Fruit fly (Drosophila melanogaster) whole organism, embryonic: ENCODE results near the gene ppk20.

ENCODE experiments used
- Adf1 ChIP-seq: fragments of 200-800 bp; sonication (Bioruptor generic); IDR thresholded peaks from 2 replicates; pipeline ENCODE4 v1.3.6; 2022; ENCODE audit warnings: missing biosample characterization, missing genetic modification characterization
- CG10543 ChIP-seq: fragments of 200-800 bp; sonication (Bioruptor generic); optimal IDR thresholded peaks from 3 replicates; lab custom pipeline; 2017; ENCODE audit warnings: missing biosample characterization, mild to moderate bottlenecking, missing genetic modification characterization, moderate library complexity
- CG10959 ChIP-seq: fragments of 200-800 bp; sonication (Bioruptor generic); IDR thresholded peaks from 2 replicates; pipeline ENCODE4 v1.3.6; 2022; ENCODE audit warnings: missing biosample characterization, missing genetic modification characterization
- CG11456 ChIP-seq: fragments of 200-800 bp; sonication (Bioruptor generic); IDR thresholded peaks from 3 replicates; pipeline ENCODE4 v1.3.6; 2022; ENCODE audit warnings: missing biosample characterization, missing genetic modification characterization
- CG11504 ChIP-seq: fragments of 200-800 bp; sonication (Bioruptor generic); optimal IDR thresholded peaks from 3 replicates; lab custom pipeline; 2019; ENCODE audit warnings: missing biosample characterization, mild to moderate bottlenecking, missing genetic modification characterization, moderate library complexity
- CG12104 ChIP-seq: fragments of 200-800 bp; sonication (Bioruptor generic); optimal IDR thresholded peaks from 3 replicates; lab custom pipeline; 2016; ENCODE audit warnings: missing biosample characterization, missing genetic modification characterization
- CG12744 ChIP-seq: fragments of 200-800 bp; sonication (Bioruptor generic); optimal IDR thresholded peaks from 2 replicates; lab custom pipeline; 2016; ENCODE audit warnings: missing biosample characterization, missing genetic modification characterization
- CG1647 ChIP-seq: fragments of 200-800 bp; sonication (Bioruptor generic); optimal IDR thresholded peaks from 3 replicates; lab custom pipeline; 2016; ENCODE audit warnings: missing biosample characterization, missing genetic modification characterization
- CG16813 ChIP-seq: fragments of 200-800 bp; sonication (Bioruptor generic); IDR thresholded peaks from 3 replicates; pipeline ENCODE4 v1.3.6; 2022; ENCODE audit warnings: missing biosample characterization, missing genetic modification characterization; ENCODE audit not compliant: partially characterized antibody
- CG17186 ChIP-seq: fragments of 200-800 bp; sonication (Bioruptor generic); optimal IDR thresholded peaks from 3 replicates; lab custom pipeline; 2017; ENCODE audit warnings: missing biosample characterization, missing genetic modification reagents, missing genetic modification characterization
- CG18599 ChIP-seq: fragments of 200-800 bp; sonication (Bioruptor generic); optimal IDR thresholded peaks from 3 replicates; lab custom pipeline; 2017; ENCODE audit warnings: missing biosample characterization, missing genetic modification characterization, mild to moderate bottlenecking, moderate library complexity, missing genetic modification reagents
- CG32532 ChIP-seq: fragments of 200-800 bp; sonication (Bioruptor generic); IDR thresholded peaks from 2 replicates; pipeline ENCODE4 v1.3.6; 2022; ENCODE audit warnings: missing biosample characterization, missing genetic modification characterization
- CG5180 ChIP-seq: fragments of 200-800 bp; sonication (Bioruptor generic); optimal IDR thresholded peaks from 3 replicates; lab custom pipeline; 2017; ENCODE audit warnings: missing biosample characterization, missing genetic modification characterization, mild to moderate bottlenecking, moderate library complexity, missing genetic modification reagents
- CG7556 ChIP-seq: fragments of 200-800 bp; sonication (Bioruptor generic); optimal IDR thresholded peaks from 2 replicates; lab custom pipeline; 2017; ENCODE audit warnings: missing biosample characterization, mild to moderate bottlenecking, missing genetic modification characterization
- CG9609 ChIP-seq: fragments of 200-800 bp; sonication (Bioruptor generic); optimal IDR thresholded peaks from 3 replicates; lab custom pipeline; 2016; ENCODE audit warnings: missing biosample characterization, missing genetic modification characterization
- CG9797 ChIP-seq: fragments of 200-800 bp; sonication (Bioruptor generic); optimal IDR thresholded peaks from 3 replicates; lab custom pipeline; 2018; ENCODE audit warnings: missing biosample characterization, mild to moderate bottlenecking, missing genetic modification characterization
- CG9932 ChIP-seq: fragments of 200-800 bp; sonication (Bioruptor generic); IDR thresholded peaks from 2 replicates; pipeline ENCODE4 v1.3.6; 2022; ENCODE audit warnings: missing biosample characterization, missing genetic modification characterization
- D ChIP-seq, 2 experiments: fragments of 200-800 bp in 1 of 2; fragments of >200 bp in 1 of 2; sonication (Bioruptor generic) in 1 of 2; optimal IDR thresholded peaks; 2 replicates in 1 of 2; 3 replicates in 1 of 2; lab custom pipeline; 2017; ENCODE audit warnings: mild to moderate bottlenecking in 1 of 2, missing biosample characterization in 1 of 2, missing genetic modification characterization in 1 of 2, missing genetic modification reagents in 1 of 2
- Deaf1 ChIP-seq: fragments of 200-800 bp; optimal IDR thresholded peaks from 3 replicates; lab custom pipeline; 2019; ENCODE audit warnings: missing biosample characterization, mild to moderate bottlenecking, missing genetic modification characterization, moderate library complexity
- Dp ChIP-seq: fragments of 200-800 bp; sonication (Bioruptor generic); optimal IDR thresholded peaks from 2 replicates; lab custom pipeline; 2018; ENCODE audit warnings: missing biosample characterization, mild to moderate bottlenecking, missing genetic modification characterization, moderate library complexity
- Drgx ChIP-seq: fragments of 200-800 bp; sonication (Bioruptor generic); IDR thresholded peaks from 2 replicates; pipeline ENCODE4 v1.3.6; 2022; ENCODE audit warnings: missing biosample characterization, missing genetic modification characterization
- E2f1 ChIP-seq: fragments of 200-800 bp; sonication (Bioruptor generic); IDR thresholded peaks from 2 replicates; pipeline ENCODE4 v1.3.6; 2022; ENCODE audit warnings: missing biosample characterization, missing genetic modification characterization
- Ets65A ChIP-seq: fragments of 200-800 bp; sonication (Bioruptor generic); peaks from one replicate; lab custom pipeline; 2016; ENCODE audit warnings: missing biosample characterization, missing genetic modification characterization
- Jarid2 ChIP-seq: fragments of 200-800 bp; sonication (Bioruptor generic); optimal IDR thresholded peaks from 3 replicates; lab custom pipeline; 2017; ENCODE audit warnings: mild to moderate bottlenecking, missing biosample characterization, missing genetic modification reagents, missing genetic modification characterization
- Med ChIP-seq: fragments of 200-800 bp; sonication (Bioruptor generic); peaks from one replicate; lab custom pipeline; 2016; ENCODE audit warnings: missing biosample characterization, missing genetic modification characterization, mild to moderate bottlenecking, inconsistent platforms, moderate library complexity
- Six4 ChIP-seq: fragments of 200-800 bp; sonication (Bioruptor generic); optimal IDR thresholded peaks from 2 replicates; lab custom pipeline; 2016; ENCODE audit warnings: missing biosample characterization, missing genetic modification characterization
- YL-1 ChIP-seq: fragments of 200-800 bp; sonication (Bioruptor generic); optimal IDR thresholded peaks from 3 replicates; lab custom pipeline; 2017; ENCODE audit warnings: missing biosample characterization, mild to moderate bottlenecking, missing genetic modification characterization
- abd-A ChIP-seq: fragments of 200-800 bp; sonication (Bioruptor generic); optimal IDR thresholded peaks from 3 replicates; lab custom pipeline; 2019; ENCODE audit warnings: missing biosample characterization, mild to moderate bottlenecking, missing genetic modification characterization, moderate library complexity
- cg ChIP-seq: fragments of 200-800 bp; sonication (Bioruptor generic); optimal IDR thresholded peaks from 3 replicates; lab custom pipeline; 2019; ENCODE audit warnings: missing biosample characterization, mild to moderate bottlenecking, missing genetic modification characterization, moderate library complexity
- chinmo ChIP-seq: fragments of 200-800 bp; sonication (Bioruptor generic); IDR thresholded peaks from 4 replicates; pipeline ENCODE4 v1.3.6; 2022; ENCODE audit warnings: missing biosample characterization, missing genetic modification characterization; ENCODE audit not compliant: partially characterized antibody
- dysf ChIP-seq: fragments of 200-800 bp; sonication (Bioruptor generic); IDR thresholded peaks from 3 replicates; pipeline ENCODE4 v1.3.6; 2022; ENCODE audit warnings: missing biosample characterization, missing genetic modification characterization
- jumu ChIP-seq: fragments of 200-800 bp; sonication (Bioruptor generic); optimal IDR thresholded peaks from 3 replicates; lab custom pipeline; 2016; ENCODE audit warnings: missing biosample characterization, missing genetic modification characterization
- onecut ChIP-seq: fragments of 200-800 bp; sonication (Bioruptor generic); IDR thresholded peaks from 2 replicates; pipeline ENCODE4 v1.3.6; 2022; ENCODE audit warnings: missing biosample characterization, missing genetic modification characterization
- pfk ChIP-seq: fragments of 200-800 bp; sonication (Bioruptor generic); optimal IDR thresholded peaks from 2 replicates; lab custom pipeline; 2018; ENCODE audit warnings: missing biosample characterization, mild to moderate bottlenecking, missing genetic modification characterization, moderate library complexity
- sc ChIP-seq, 3 experiments: fragments of >200 bp in 2 of 3; fragments of 200-800 bp in 1 of 3; sonication (Bioruptor generic) in 1 of 3; optimal IDR thresholded peaks; 2 replicates in 2 of 3; 3 replicates in 1 of 3; lab custom pipeline; 2017; ENCODE audit warnings: mild to moderate bottlenecking in 1 of 3, missing biosample characterization in 1 of 3, missing genetic modification characterization in 1 of 3, missing genetic modification reagents in 1 of 3
- scrt ChIP-seq: fragments of 200-800 bp; sonication (Bioruptor generic); optimal IDR thresholded peaks from 2 replicates; lab custom pipeline; 2018; ENCODE audit warnings: missing biosample characterization, mild to moderate bottlenecking, missing genetic modification characterization, moderate library complexity
- sqz ChIP-seq: fragments of 200-800 bp; sonication (Bioruptor generic); optimal IDR thresholded peaks from 3 replicates; lab custom pipeline; 2018; ENCODE audit warnings: missing biosample characterization, mild to moderate bottlenecking, missing genetic modification characterization
- tap ChIP-seq: fragments of 200-800 bp; optimal IDR thresholded peaks from 3 replicates; lab custom pipeline; 2019; ENCODE audit warnings: missing biosample characterization, mild to moderate bottlenecking, missing genetic modification characterization, moderate library complexity
- zfh1 ChIP-seq: fragments of 200-800 bp; sonication (Bioruptor generic); IDR thresholded peaks from 3 replicates; pipeline ENCODE4 v1.3.6; 2022; ENCODE audit warnings: missing biosample characterization, missing genetic modification characterization

Gene ppk20

dm6 chr3R:29664183-29664829 is 4.4 kb downstream of the ppk20 start, which contains the start of gene ppk21 (continued):
- no peak for TF ChIP-seq tap (tag; lab: Kevin White, UChicago)
- TF ChIP-seq CG9609 (GFP tag; lab: Kevin White, UChicago): no peak
- no peak for TF ChIP-seq CG17186 (GFP tag; lab: Kevin White, UChicago)
- peak; percentile 54 for TF ChIP-seq Med (GFP tag; lab: Kevin White, UChicago)
- no peak for TF ChIP-seq CG11504 (tag; lab: Kevin White, UChicago)
- no peak for TF ChIP-seq CG7556 (GFP tag; lab: Kevin White, UChicago)
- no peak for TF ChIP-seq dysf
- TF ChIP-seq onecut: no peak
- TF ChIP-seq CG12104: no peak
- peak; percentile 91 for TF ChIP-seq Ets65A (GFP tag; lab: Kevin White, UChicago)
- TF ChIP-seq jumu (GFP tag; lab: Kevin White, UChicago): no peak
- TF ChIP-seq CG16813 (GFP tag; lab: Robert Waterston, UW): no peak
- TF ChIP-seq pfk (GFP tag; lab: Kevin White, UChicago): no peak
- no peak for TF ChIP-seq CG10959 (GFP tag; lab: Robert Waterston, UW)
- TF ChIP-seq YL-1 (GFP tag; lab: Kevin White, UChicago): no peak
- TF ChIP-seq CG1647 (GFP tag; lab: Kevin White, UChicago): no peak
- no peak for TF ChIP-seq Six4 (GFP tag; lab: Kevin White, UChicago)
- peak; percentile 50; the same call in 1 of the 3 replicates for TF ChIP-seq zfh1 (GFP tag; lab: Robert Waterston, UW)

- TF ChIP-seq scrt (peak; percentile 41), Drgx (no peak), Med (GFP tag; lab: Kevin White, UChicago) (peak; percentile 13), Dp (GFP tag; lab: Kevin White, UChicago) (peak; percentile 18), D (optimal IDR thresholded peaks at IDR 0.05; lab: Kevin White, UChicago) (no peak), D (GFP tag; optimal IDR thresholded peaks at IDR 0.05; lab: Kevin White, UChicago) (no peak), Adf1 (GFP tag; lab: Robert Waterston, UW) (peak; percentile 34; the same call in 1 of the 2 replicates), sc (optimal IDR thresholded peaks at IDR 0.05; lab: Kevin White, UChicago) (no peak), sc (GFP tag; optimal IDR thresholded peaks at IDR 0.05; lab: Kevin White, UChicago) (no peak), Deaf1 (tag; lab: Kevin White, UChicago) (peak; percentile 96), sqz (no peak), CG5180 (peak; percentile 59), CG9932 (peak; percentile 43), cg (GFP tag; lab: Kevin White, UChicago) (peak; percentile 25), CG9797 (no peak), E2f1 (GFP tag; lab: Robert Waterston, UW) (peak; percentile 23; the same call in 1 of the 2 replicates), CG18599 (peak; percentile 1), CG32532 (GFP tag; lab: Robert Waterston, UW) (0 out of 2 replicates have a peak, but pooled peaks have one; percentile 20), CG12744 (GFP tag; lab: Kevin White, UChicago) (no peak), CG11456 (GFP tag; lab: Robert Waterston, UW) (0 out of 3 replicates have a peak, but pooled peaks have one; percentile 20), chinmo (GFP tag; lab: Robert Waterston, UW) (0 out of 4 replicates have a peak, but pooled peaks have one; percentile 21), CG10543 (GFP tag; lab: Kevin White, UChicago) (peak; percentile 8), abd-A (tag; lab: Kevin White, UChicago) (peak; percentile 45), CG1647 (GFP tag; lab: Kevin White, UChicago) (no peak), Jarid2 (GFP tag; lab: Kevin White, UChicago) (peak; percentile 0)
Observed at dm6 chr3R:29659950-29660349, 8.7 kb downstream of the ppk20 start, which contains the start of gene Dop1R2. TSS of gene Dop1R2 (minus strand) at chr3R:29659984.
